Worm (Caenorhabditis elegans) whole organism, midembryonic: ENCODE data around the gene R02D1.2.
"Not testable (repeated sequence)": the region's sequence is repeated elsewhere in the genome, so short reads cannot be mapped to it uniquely, and the experiment has no call there.

ENCODE experiments used
- T22C8.4 ChIP-seq: fragments of 200-800 bp; sonication (Bioruptor generic); IDR thresholded peaks from 2 replicates; pipeline ENCODE4 v1.3.6; 2022; ENCODE audit warnings: missing genetic modification characterization, missing compliant biosample characterization
- cog-1 ChIP-seq: sonication (generic microtip); optimal IDR thresholded peaks from 2 replicates; lab custom pipeline; 2016; ENCODE audit warnings: missing genetic modification characterization, missing compliant biosample characterization
- flt-1 ChIP-seq: fragments of 200-800 bp; sonication (Bioruptor generic); IDR thresholded peaks from 2 replicates; pipeline ENCODE4 v1.3.6; 2022; ENCODE audit warnings: missing genetic modification characterization, missing compliant biosample characterization
- klf-2 ChIP-seq: fragments of 200-800 bp; sonication (Bioruptor generic); conservative IDR thresholded peaks from 2 replicates; pipeline ENCODE4 v1.3.6; 2022; ENCODE audit warnings: missing genetic modification reagents, missing genetic modification characterization, missing compliant biosample characterization
- med-1 ChIP-seq: sonication (generic microtip); optimal IDR thresholded peaks from 2 replicates; lab custom pipeline; 2017; ENCODE audit warnings: missing genetic modification characterization, mild to moderate bottlenecking, missing compliant biosample characterization, antibody characterized with exemption, missing genetic modification reagents; ENCODE audit not compliant: insufficient read depth
- ref-1 ChIP-seq: fragments of 200-800 bp; sonication (Bioruptor generic); conservative IDR thresholded peaks from 2 replicates; pipeline ENCODE4 v1.3.6; 2022; ENCODE audit warnings: missing genetic modification reagents, missing genetic modification characterization, missing compliant biosample characterization
- tab-1 ChIP-seq: fragments of 200-800 bp; sonication (Bioruptor generic); IDR thresholded peaks from 2 replicates; pipeline ENCODE4 v1.3.6; 2022; ENCODE audit warnings: missing genetic modification characterization, missing compliant biosample characterization
- ztf-23 ChIP-seq: fragments of 200-800 bp; sonication (Bioruptor generic); IDR thresholded peaks from 2 replicates; pipeline ENCODE4 v1.3.6; 2022; ENCODE audit warnings: missing genetic modification reagents, missing genetic modification characterization, missing compliant biosample characterization
- ztf-29 ChIP-seq: fragments of 200-800 bp; sonication (Bioruptor generic); IDR thresholded peaks from 2 replicates; pipeline ENCODE4 v1.3.6; 2022; ENCODE audit warnings: missing genetic modification reagents, missing genetic modification characterization, missing compliant biosample characterization

The R02D1.2 gene

DNA sequence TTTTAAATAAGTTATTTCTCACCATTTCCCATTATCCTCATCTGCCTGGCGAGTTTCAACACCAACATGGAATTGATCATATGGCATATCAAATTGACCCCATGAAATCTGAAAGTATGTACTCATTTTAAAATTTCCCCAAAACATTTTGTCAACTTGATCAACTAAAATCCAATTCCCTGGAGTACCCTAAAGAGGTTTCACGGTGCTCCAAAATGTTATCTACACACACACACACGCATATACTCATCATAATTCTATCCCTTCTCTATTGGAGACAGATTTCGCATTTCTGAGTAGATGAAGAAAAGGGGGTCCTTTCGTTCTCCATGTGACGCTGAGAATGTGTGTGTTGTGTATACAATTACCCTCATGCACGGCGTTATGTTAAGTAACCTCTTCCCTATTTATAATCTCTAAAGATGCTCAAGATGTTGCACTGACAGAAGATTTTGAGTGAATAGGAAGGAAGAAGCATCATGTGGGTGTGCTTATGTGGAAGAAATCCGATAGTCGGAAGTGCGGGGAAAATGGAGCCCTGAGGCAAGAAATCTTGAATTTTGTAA, 33.5 kb upstream of the R02D1.2 start:
- TF ChIP-seq cog-1 (tag; lab: Kevin White, UChicago) (no peak), flt-1 (GFP tag; lab: Robert Waterston, UW) (no peak), tab-1 (GFP tag; lab: Robert Waterston, UW) (no peak), med-1 (no peak), ref-1 (GFP tag; lab: Robert Waterston, UW) (no peak), T22C8.4 (GFP tag; lab: Robert Waterston, UW) (no peak), klf-2 (no peak), ztf-23 (no peak), ztf-29 (GFP tag; lab: Robert Waterston, UW) (no peak)

DNA sequence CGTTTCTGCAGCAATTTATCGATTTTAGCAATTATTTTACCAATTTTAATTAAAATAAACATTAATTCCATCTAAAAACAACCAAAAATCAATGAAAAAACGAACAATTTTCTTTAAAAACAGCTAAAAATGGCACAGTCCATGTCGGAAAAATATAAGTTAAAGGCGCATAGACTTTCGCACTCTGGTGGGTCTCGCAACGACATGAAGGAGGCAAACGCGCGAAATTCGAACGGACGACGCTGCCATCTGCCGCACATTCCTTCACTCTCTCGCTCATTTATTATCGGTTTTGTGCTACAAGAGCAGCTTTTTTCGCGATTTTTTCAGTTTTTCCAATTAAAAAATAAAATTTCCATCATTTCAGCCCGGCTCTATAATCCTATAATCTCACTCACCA, 24.2 kb upstream of the R02D1.2 start, which contains the start of gene mcm-7:
Gene mcm-7 (plus strand): TSS at position 368 of the 400 bp plus-strand sequence.
- TF ChIP-seq tab-1 (GFP tag; lab: Robert Waterston, UW) = no peak
- no peak for TF ChIP-seq cog-1 (tag; lab: Kevin White, UChicago)
- no peak for TF ChIP-seq flt-1 (GFP tag; lab: Robert Waterston, UW)
- no peak for TF ChIP-seq med-1
- TF ChIP-seq ztf-29 (GFP tag; lab: Robert Waterston, UW) = no peak
- no peak for TF ChIP-seq klf-2
- TF ChIP-seq ref-1 (GFP tag; lab: Robert Waterston, UW) = no peak

DNA sequence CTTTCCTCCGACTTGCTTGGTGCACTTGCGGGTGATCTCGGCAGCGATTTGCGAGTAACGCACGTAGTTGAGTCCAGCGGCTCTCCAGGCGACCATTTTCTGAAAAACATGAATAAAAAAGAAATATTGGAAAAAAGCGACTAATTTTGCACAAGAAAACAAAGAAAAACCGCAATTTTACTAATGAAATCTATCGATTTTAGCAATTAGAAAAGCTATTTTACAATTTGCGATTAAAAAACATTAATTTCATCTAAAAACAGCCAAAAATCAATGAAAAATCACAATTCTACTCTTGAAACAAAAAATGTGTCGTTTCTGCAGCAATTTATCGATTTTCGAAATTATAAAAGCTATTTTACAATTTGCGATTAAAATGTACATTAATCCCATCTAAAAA, 23.7 kb upstream of the R02D1.2 start, which contains the start of gene hpo-18:
Gene hpo-18 (minus strand): TSS at position 101 of the 400 bp plus-strand sequence.
- TF ChIP-seq ztf-29 (GFP tag; lab: Robert Waterston, UW) (no peak), tab-1 (GFP tag; lab: Robert Waterston, UW) (no peak), med-1 (no peak), ref-1 (GFP tag; lab: Robert Waterston, UW) (no peak), T22C8.4 (GFP tag; lab: Robert Waterston, UW) (no peak), ztf-23 (no peak), cog-1 (tag; lab: Kevin White, UChicago) (no peak), flt-1 (GFP tag; lab: Robert Waterston, UW) (no peak), klf-2 (no peak)

DNA sequence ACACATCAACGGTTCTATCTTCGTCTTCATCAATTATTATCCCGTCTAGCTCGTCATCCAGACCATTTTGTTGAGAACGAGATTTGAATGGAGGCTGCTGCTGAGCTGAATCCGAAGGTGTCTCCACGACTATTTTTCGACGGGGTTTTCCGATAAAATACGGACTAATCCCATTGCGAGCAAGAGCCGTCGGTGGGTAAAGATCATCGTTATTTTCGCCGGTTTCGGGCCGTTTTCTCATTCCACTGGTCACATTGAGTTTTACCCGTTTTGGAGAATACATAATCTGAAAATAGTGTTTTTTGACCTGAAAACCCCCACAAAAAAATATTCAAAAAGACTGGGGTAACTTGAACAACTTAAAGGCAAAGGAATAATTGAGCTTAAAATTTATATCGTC, 23.1 kb upstream of the R02D1.2 start, which contains the start of gene figl-1:
Gene figl-1 (minus strand): TSS at position 286 of the 400 bp plus-strand sequence.
- TF ChIP-seq cog-1 (tag; lab: Kevin White, UChicago) (no peak), ref-1 (GFP tag; lab: Robert Waterston, UW) (no peak), ztf-29 (GFP tag; lab: Robert Waterston, UW) (no peak)

DNA sequence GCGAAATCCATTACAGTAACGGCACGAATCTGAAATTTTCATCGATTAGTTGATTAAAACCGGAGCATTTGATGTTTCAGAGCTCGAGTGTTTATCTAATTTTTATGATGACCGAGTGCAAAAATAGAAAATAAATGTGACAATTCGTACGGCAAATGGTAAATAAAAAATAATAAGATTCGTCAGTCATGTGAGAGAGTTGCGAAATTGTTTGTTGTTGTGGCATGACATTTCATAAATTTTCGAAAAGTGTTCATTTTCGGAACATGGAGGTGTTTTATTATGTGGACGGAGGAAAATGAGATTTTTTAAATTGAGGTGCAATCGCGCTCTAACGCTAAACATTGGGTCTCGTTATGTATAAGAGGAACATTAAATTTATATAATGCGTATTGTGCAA, 19.1 kb upstream of the R02D1.2 start:
- TF ChIP-seq flt-1 (GFP tag; lab: Robert Waterston, UW) (no peak), tab-1 (GFP tag; lab: Robert Waterston, UW) (no peak), T22C8.4 (GFP tag; lab: Robert Waterston, UW) (no peak), med-1 (no peak), cog-1 (tag; lab: Kevin White, UChicago) (no peak), ref-1 (GFP tag; lab: Robert Waterston, UW) (no peak), ztf-23 (no peak), klf-2 (no peak)

DNA sequence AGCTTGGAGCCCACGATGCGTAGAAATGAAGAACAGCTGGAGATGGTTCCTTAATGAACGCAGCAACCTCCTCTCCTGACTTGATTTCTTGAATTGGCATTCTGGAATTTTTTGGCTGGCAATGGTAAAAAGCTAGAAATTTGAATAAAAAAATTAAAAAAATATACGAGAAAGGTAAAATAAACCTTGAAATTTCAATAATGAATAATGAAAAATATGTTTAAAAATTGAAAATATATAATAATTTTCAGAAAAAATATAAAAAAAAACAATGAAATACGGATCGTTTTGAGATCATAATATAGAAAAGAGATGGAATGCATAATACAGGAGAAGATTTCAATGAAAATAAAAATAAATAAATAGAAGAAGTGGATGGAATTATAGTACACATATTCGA, 18.6 kb upstream of the R02D1.2 start, which contains the start of gene glrx-3:
Gene glrx-3 (minus strand): TSS at position 101 of the 400 bp plus-strand sequence.
- no peak for TF ChIP-seq klf-2
- no peak for TF ChIP-seq T22C8.4 (GFP tag; lab: Robert Waterston, UW)
- no peak for TF ChIP-seq tab-1 (GFP tag; lab: Robert Waterston, UW)
- TF ChIP-seq ztf-23 = no peak
- TF ChIP-seq cog-1 (tag; lab: Kevin White, UChicago) = no peak
- TF ChIP-seq flt-1 (GFP tag; lab: Robert Waterston, UW) = no peak
- TF ChIP-seq ztf-29 (GFP tag; lab: Robert Waterston, UW) = no peak
- TF ChIP-seq med-1 = no peak
- no peak for TF ChIP-seq ref-1 (GFP tag; lab: Robert Waterston, UW)

DNA sequence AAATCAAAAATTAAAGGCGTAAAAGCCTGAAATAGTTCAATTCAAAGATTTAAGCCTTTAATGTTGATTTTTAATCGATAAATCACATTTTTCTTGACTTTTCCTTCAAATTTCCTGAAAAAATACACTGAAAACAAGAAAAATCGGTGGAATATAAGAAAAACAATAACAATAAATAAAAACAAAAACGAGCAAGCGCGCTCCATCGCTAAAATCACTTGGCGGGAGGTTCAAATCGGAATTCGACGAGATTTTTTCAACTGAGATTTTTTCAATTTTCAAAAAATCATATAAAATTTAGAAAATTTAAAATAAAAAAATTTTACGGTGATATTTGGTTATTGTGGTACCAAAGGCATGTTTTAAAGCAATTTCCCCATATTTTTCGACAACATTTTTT, 16.9 kb upstream of the R02D1.2 start:
- TF ChIP-seq cog-1 (tag; lab: Kevin White, UChicago) = no peak
- TF ChIP-seq klf-2 = no peak
- TF ChIP-seq med-1 = no peak
- TF ChIP-seq tab-1 (GFP tag; lab: Robert Waterston, UW) = no peak
- TF ChIP-seq ref-1 (GFP tag; lab: Robert Waterston, UW) = no peak
- TF ChIP-seq flt-1 (GFP tag; lab: Robert Waterston, UW) = no peak
- no peak for TF ChIP-seq ztf-29 (GFP tag; lab: Robert Waterston, UW)
- no peak for TF ChIP-seq T22C8.4 (GFP tag; lab: Robert Waterston, UW)
- TF ChIP-seq ztf-23 = no peak

DNA sequence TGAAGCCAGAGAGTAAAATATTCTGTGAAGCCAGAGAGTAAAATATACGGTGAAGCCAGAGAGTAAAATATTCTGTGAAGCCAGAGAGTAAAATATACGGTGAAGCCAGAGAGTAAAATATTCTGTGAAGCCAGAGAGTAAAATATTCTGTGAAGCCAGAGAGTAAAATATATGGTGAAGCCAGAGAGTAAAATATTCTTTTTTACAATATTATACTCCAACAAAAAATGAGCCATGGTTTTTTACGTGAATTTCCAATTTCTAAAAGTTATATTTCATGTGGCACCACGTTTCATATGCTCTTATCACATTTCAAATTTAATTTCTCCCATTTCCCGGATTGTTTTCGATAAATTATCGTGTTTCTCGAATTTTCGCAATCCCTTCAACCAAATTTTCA, 13.9 kb upstream of the R02D1.2 start, which contains the start of gene irld-1:
Gene irld-1 (plus strand): TSS at position 301 of the 400 bp plus-strand sequence.
- TF ChIP-seq T22C8.4, flt-1, ztf-29 (GFP tag; lab: Robert Waterston, UW): not testable (repeated sequence)

DNA sequence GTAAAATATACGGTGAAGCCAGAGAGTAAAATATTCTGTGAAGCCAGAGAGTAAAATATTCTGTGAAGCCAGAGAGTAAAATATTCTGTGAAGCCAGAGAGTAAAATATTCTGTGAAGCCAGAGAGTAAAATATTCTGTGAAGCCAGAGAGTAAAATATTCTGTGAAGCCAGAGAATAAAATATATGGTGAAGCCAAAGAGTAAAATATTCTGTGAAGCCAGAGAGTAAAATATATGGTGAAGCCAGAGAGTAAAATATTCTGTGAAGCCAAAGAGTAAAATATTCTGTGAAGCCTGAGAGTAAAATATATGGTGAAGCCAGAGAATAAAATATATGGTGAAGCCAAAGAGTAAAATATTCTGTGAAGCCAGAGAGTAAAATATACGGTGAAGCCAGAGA, 13.1 kb upstream of the R02D1.2 start:
- TF ChIP-seq T22C8.4 (GFP tag; lab: Robert Waterston, UW) = 0 out of 2 replicates have a peak, but pooled peaks have one; percentile 18
- TF ChIP-seq flt-1 (GFP tag; lab: Robert Waterston, UW) = 0 out of 2 replicates have a peak, but pooled peaks have one; percentile 42

DNA sequence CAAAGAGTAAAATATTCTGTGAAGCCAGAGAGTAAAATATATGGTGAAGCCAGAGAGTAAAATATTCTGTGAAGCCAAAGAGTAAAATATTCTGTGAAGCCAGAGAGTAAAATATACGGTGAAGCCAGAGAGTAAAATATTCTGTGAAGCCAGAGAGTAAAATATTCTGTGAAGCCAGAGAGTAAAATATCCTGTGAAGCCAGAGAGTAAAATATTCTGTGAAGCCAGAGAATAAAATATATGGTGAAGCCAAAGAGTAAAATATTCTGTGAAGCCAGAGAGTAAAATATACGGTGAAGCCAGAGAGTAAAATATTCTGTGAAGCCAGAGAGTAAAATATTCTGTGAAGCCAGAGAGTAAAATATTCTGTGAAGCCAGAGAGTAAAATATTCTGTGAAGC, 10.9 kb upstream of the R02D1.2 start:
- peak; percentile 61; the same call in 1 of the 2 replicates for TF ChIP-seq flt-1 (GFP tag; lab: Robert Waterston, UW)
